Fruit fly (Drosophila melanogaster): ENCODE measurements around the gene CG15387.

The CG15387 gene

dm6 chr2L:2177312-2177968 is 48.7 kb downstream of the CG15387 start (continued):
- no peak for TF ChIP-seq Usf (GFP tag; optimal IDR thresholded peaks at IDR 0.05)
- TF ChIP-seq CG3407 (GFP tag; optimal IDR thresholded peaks at IDR 0.05) = no peak
- no peak for TF ChIP-seq Hr39 (optimal IDR thresholded peaks at IDR 0.05)
- 0 out of 3 replicates have a peak, but pooled peaks have one; percentile 15 for TF ChIP-seq Aef1 (GFP tag; IDR thresholded peaks at IDR 0.05)
- TF ChIP-seq en (GFP tag; optimal IDR thresholded peaks at IDR 0.05) = peak; percentile 31
- no peak for TF ChIP-seq CG10147 (GFP tag; optimal IDR thresholded peaks at IDR 0.05)
- 0 out of 3 replicates have a peak, but pooled peaks have one; percentile 60 for TF ChIP-seq CG11456 (GFP tag; IDR thresholded peaks at IDR 0.05)
- no peak for TF ChIP-seq CG17186 (GFP tag; optimal IDR thresholded peaks at IDR 0.05)
- TF ChIP-seq CG17385 (GFP tag; optimal IDR thresholded peaks at IDR 0.05) = no peak
- peak in 1 of 2 experiments; percentile 84 for TF ChIP-seq eve (GFP tag; optimal IDR thresholded peaks at IDR 0.05)
- no peak for TF ChIP-seq org-1 (GFP tag; optimal IDR thresholded peaks at IDR 0.05)
- peak; percentile 6 for TF ChIP-seq wek (GFP tag; optimal IDR thresholded peaks at IDR 0.05)
- peak; percentile 21 for TF ChIP-seq CG30431 (GFP tag; optimal IDR thresholded peaks at IDR 0.05)
- TF ChIP-seq rib (GFP tag; IDR thresholded peaks at IDR 0.05) = no peak
- TF ChIP-seq CG12744 (GFP tag; optimal IDR thresholded peaks at IDR 0.05) = peak; percentile 18
- TF ChIP-seq CG6175 (GFP tag; IDR thresholded peaks at IDR 0.05) = no peak
- no peak for TF ChIP-seq yki (optimal IDR thresholded peaks at IDR 0.05)
- TF ChIP-seq CG2889 (GFP tag; IDR thresholded peaks at IDR 0.05) = no peak
- TF ChIP-seq Oli (tag; optimal IDR thresholded peaks at IDR 0.05) = peak; percentile 63
- TF ChIP-seq Nf-YC (tag; optimal IDR thresholded peaks at IDR 0.05) = no peak
- TF ChIP-seq Ptx1 (GFP tag; IDR thresholded peaks at IDR 0.05) = peak; percentile 32; the same call in 1 of the 2 replicates
- TF ChIP-seq CG7786 (GFP tag; optimal IDR thresholded peaks at IDR 0.05) = peak; percentile 54
- TF ChIP-seq Sox102F (GFP tag; optimal IDR thresholded peaks at IDR 0.05) = peak; percentile 50
- peak; percentile 49 for TF ChIP-seq CG3281 (GFP tag; optimal IDR thresholded peaks at IDR 0.05)
- TF ChIP-seq D (optimal IDR thresholded peaks at IDR 0.05) = no peak
- TF ChIP-seq D (GFP tag; optimal IDR thresholded peaks at IDR 0.05) = peak; percentile 42
- peak; percentile 35 for TF ChIP-seq D19B (GFP tag; optimal IDR thresholded peaks at IDR 0.05)
- TF ChIP-seq tgo (GFP tag; IDR thresholded peaks at IDR 0.05) = peak; percentile 29; the same call in 1 of the 3 replicates
- no peak for TF ChIP-seq Dll (GFP tag; IDR thresholded peaks at IDR 0.05; ENCODE audit: partially characterized antibody)
- TF ChIP-seq zen2 (GFP tag; IDR thresholded peaks at IDR 0.05; ENCODE audit: partially characterized antibody) = no peak
- TF ChIP-seq CG4730 (GFP tag; IDR thresholded peaks at IDR 0.05) = no peak
- no peak for TF ChIP-seq Oaz (GFP tag; IDR thresholded peaks at IDR 0.05)
- peak; percentile 39 to 59 for TF ChIP-seq Hr51 (GFP tag; optimal IDR thresholded peaks at IDR 0.05)
- TF ChIP-seq dan (GFP tag; IDR thresholded peaks at IDR 0.05) = no peak
- TF ChIP-seq CG12942 (GFP tag; optimal IDR thresholded peaks at IDR 0.05) = no peak
- TF ChIP-seq Mes4 (GFP tag; optimal IDR thresholded peaks at IDR 0.05) = no peak
- TF ChIP-seq CG15269 (tag; optimal IDR thresholded peaks at IDR 0.05) = peak; percentile 39
- no peak for TF ChIP-seq da (GFP tag; optimal IDR thresholded peaks at IDR 0.05)
- no peak for TF ChIP-seq Hey (tag; optimal IDR thresholded peaks at IDR 0.05)
- TF ChIP-seq CG32772 (GFP tag; IDR thresholded peaks at IDR 0.05) = peak; percentile 27; the same call in 1 of the 2 replicates
- TF ChIP-seq NfI (GFP tag; optimal IDR thresholded peaks at IDR 0.05) = peak; percentile 37
- no peak for TF ChIP-seq CG12769 (tag; optimal IDR thresholded peaks at IDR 0.05)
- no peak for TF ChIP-seq CG11560 (tag; IDR thresholded peaks at IDR 0.05)
- TF ChIP-seq CG10979 (tag; optimal IDR thresholded peaks at IDR 0.05) = peak; percentile 5
- peak; percentile 31 for TF ChIP-seq CG8388 (GFP tag; optimal IDR thresholded peaks at IDR 0.05)
- no peak for TF ChIP-seq CG6654 (GFP tag; optimal IDR thresholded peaks at IDR 0.05)
- no peak for TF ChIP-seq danr (GFP tag; IDR thresholded peaks at IDR 0.05)
- peak; percentile 52 for TF ChIP-seq CG4424 (GFP tag; optimal IDR thresholded peaks at IDR 0.05)
- no peak for TF ChIP-seq cg (GFP tag; optimal IDR thresholded peaks at IDR 0.05)
- no peak for TF ChIP-seq cas (GFP tag; IDR thresholded peaks at IDR 0.05)
- TF ChIP-seq CG15479 (GFP tag; optimal IDR thresholded peaks at IDR 0.05) = no peak

Data from whole organism, embryonic.